Fruit fly (Drosophila melanogaster): ENCODE data around the gene b.

- TF ChIP-seq EcR (GFP tag; optimal IDR thresholded peaks at IDR 0.05) (no peak), Snoo (tag; optimal IDR thresholded peaks at IDR 0.05) (no peak), Pif1B (GFP tag; optimal IDR thresholded peaks at IDR 0.05) (no peak), CG17806 (tag; optimal IDR thresholded peaks at IDR 0.05) (no peak), CG10348 (GFP tag; IDR thresholded peaks at IDR 0.05) (no peak), CG13204 (GFP tag; optimal IDR thresholded peaks at IDR 0.05) (no peak), gl (tag; optimal IDR thresholded peaks at IDR 0.05) (no peak), CG8159 (tag; optimal IDR thresholded peaks at IDR 0.05) (no peak), CG8301 (tag; optimal IDR thresholded peaks at IDR 0.05) (no peak), CG12605 (GFP tag; IDR thresholded peaks at IDR 0.05) (no peak), Pif1A (GFP tag; optimal IDR thresholded peaks at IDR 0.05) (no peak), CG14655 (GFP tag; optimal IDR thresholded peaks at IDR 0.05) (no peak), rn (GFP tag; IDR thresholded peaks at IDR 0.05) (no peak)
Observed at dm6 chr2L:13779162-13779561, 41.9 kb upstream of the b start.

All from whole organism, pupa.